Worm (Caenorhabditis elegans) whole organism, mixed stage, embryonic: ENCODE results near the gene F28F8.7.

Source experiments
- cnd-1 ChIP-seq: fragments of 200-800 bp; sonication (Bioruptor generic); optimal IDR thresholded peaks from 2 replicates; lab custom pipeline; 2018; ENCODE audit warnings: mild to moderate bottlenecking, missing genetic modification characterization, missing compliant biosample characterization
- elt-3 ChIP-seq: fragments of 150-350 bp; optimal IDR thresholded peaks from 2 replicates; lab custom pipeline; 2014; ENCODE audit warnings: missing biosample characterization, missing genetic modification characterization
- flh-1 ChIP-seq: fragments of 200-800 bp; sonication (Bioruptor generic); optimal IDR thresholded peaks from 2 replicates; lab custom pipeline; 2018; ENCODE audit warnings: mild to moderate bottlenecking, missing genetic modification characterization, moderate library complexity, missing compliant biosample characterization
- lin-13 ChIP-seq: fragments of 150-350 bp; optimal IDR thresholded peaks from 2 replicates; lab custom pipeline; 2014; ENCODE audit warnings: missing biosample characterization, missing genetic modification characterization
- lsy-2 ChIP-seq: fragments of 150-350 bp; optimal IDR thresholded peaks from 2 replicates; lab custom pipeline; 2014; ENCODE audit warnings: missing biosample characterization, missing genetic modification characterization
- nhr-237 ChIP-seq: fragments of 150-350 bp; optimal IDR thresholded peaks from 2 replicates; lab custom pipeline; 2014; ENCODE audit warnings: missing biosample characterization, missing genetic modification characterization
- nhr-28 ChIP-seq: fragments of 150-350 bp; optimal IDR thresholded peaks from 2 replicates; lab custom pipeline; 2014; ENCODE audit warnings: missing biosample characterization, missing genetic modification characterization
- unc-120 ChIP-seq: sonication (generic microtip); optimal IDR thresholded peaks from 2 replicates; lab custom pipeline; 2017; ENCODE audit warnings: missing genetic modification characterization, missing compliant biosample characterization; ENCODE audit not compliant: poor library complexity, severe bottlenecking
- ztf-11 ChIP-seq: fragments of 150-350 bp; optimal IDR thresholded peaks from 2 replicates; lab custom pipeline; 2014; ENCODE audit warnings: missing biosample characterization, missing genetic modification characterization

DNA sequence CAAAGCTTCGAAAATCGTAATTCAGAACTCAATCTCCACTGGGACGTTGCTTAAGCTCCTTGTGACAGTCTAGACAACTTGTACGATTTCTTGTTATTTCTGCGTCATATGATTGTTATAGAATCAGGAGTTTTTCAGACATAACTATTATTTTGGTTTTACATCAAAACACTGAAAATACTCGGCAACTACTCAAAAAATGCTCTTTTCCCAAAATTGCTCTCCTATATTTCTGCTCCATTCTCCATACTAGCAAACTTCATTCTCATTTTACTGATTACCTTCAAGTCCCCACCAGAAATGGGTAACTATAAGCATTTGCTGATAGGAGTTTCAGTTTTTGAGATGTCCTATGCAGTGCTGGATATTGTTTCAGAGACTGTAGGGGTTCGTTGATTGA lies 31.1 kb upstream of the F28F8.7 start, which contains the start of gene C55A1.1:
- TF ChIP-seq lsy-2 (tag; lab: Kevin White, UChicago) (no peak), flh-1 (GFP tag; lab: Kevin White, UChicago) (no peak), lin-13 (no peak), nhr-237 (tag; lab: Kevin White, UChicago) (no peak), unc-120 (tag; lab: Kevin White, UChicago) (no peak), ztf-11 (no peak), nhr-28 (tag; lab: Kevin White, UChicago) (no peak), elt-3 (tag; lab: Kevin White, UChicago) (no peak), cnd-1 (tag; lab: Kevin White, UChicago) (no peak)
